Worm (Caenorhabditis elegans): ENCODE data around the gene M176.11.

ce11 chrII:9438227-9438626, 16.2 kb downstream of the M176.11 start, which contains the start of gene chil-13:
- TF ChIP-seq pqm-1 (tag; optimal IDR thresholded peaks at IDR 0.05) (no peak), sea-2 (GFP tag; optimal IDR thresholded peaks at IDR 0.05) (no peak), ceh-82 (tag; optimal IDR thresholded peaks at IDR 0.05) (no peak), eor-1 (tag; optimal IDR thresholded peaks at IDR 0.05) (no peak), jun-1 (tag; optimal IDR thresholded peaks at IDR 0.05) (no peak), nfya-1 (tag; optimal IDR thresholded peaks at IDR 0.05; ENCODE audit: insufficient read depth) (no peak)
